Worm (Caenorhabditis elegans): ENCODE results near the gene ttn-1.
A peak's percentile ranks its signal among the peaks of the same experiment; 100 is the strongest.

ttn-1 gene

ce11 chrV:6208585-6208984 lies 6.2 kb upstream of the ttn-1 start, which contains the start of gene rme-1:
TSS of gene rme-1 (plus strand) at chrV:6208885.
- TF ChIP-seq ceh-6 (GFP tag; optimal IDR thresholded peaks at IDR 0.05) (no peak), ahr-1 (tag; optimal IDR thresholded peaks at IDR 0.05) (no peak), C38D4.7 (GFP tag; optimal IDR thresholded peaks at IDR 0.05) (no peak), ceh-22 (tag; optimal IDR thresholded peaks at IDR 0.05) (no peak), ceh-31 (tag; optimal IDR thresholded peaks at IDR 0.05) (no peak), lim-6 (tag; optimal IDR thresholded peaks at IDR 0.05) (no peak), elt-2 (tag; optimal IDR thresholded peaks at IDR 0.05) (no peak), nhr-232 (tag; optimal IDR thresholded peaks at IDR 0.05) (no peak), unc-55 (GFP tag; optimal IDR thresholded peaks at IDR 0.05) (no peak)

- TF ChIP-seq zip-5 (tag; optimal IDR thresholded peaks at IDR 0.05), result no peak
- no peak for TF ChIP-seq mec-3 (tag; optimal IDR thresholded peaks at IDR 0.05; ENCODE audit: borderline replicate concordance)
- no peak for TF ChIP-seq syd-9 (tag; optimal IDR thresholded peaks at IDR 0.05)
- no peak for TF ChIP-seq fax-1 (tag; optimal IDR thresholded peaks at IDR 0.05)
- no peak for TF ChIP-seq hlh-13 (GFP tag; optimal IDR thresholded peaks at IDR 0.05)
- no peak for TF ChIP-seq unc-42 (tag; optimal IDR thresholded peaks at IDR 0.05)
- no peak for TF ChIP-seq C38D4.7 (GFP tag; optimal IDR thresholded peaks at IDR 0.05)
- no peak for TF ChIP-seq tbx-2 (tag; optimal IDR thresholded peaks at IDR 0.05)
- no peak for TF ChIP-seq elt-4 (tag; optimal IDR thresholded peaks at IDR 0.05)
- no peak for TF ChIP-seq ceh-2 (tag; optimal IDR thresholded peaks at IDR 0.05)
These were observed 4.1 kb upstream of the ttn-1 start, which contains the start of gene W06H8.2 for ce11 chrV:6206498-6206897. TSS of gene W06H8.2 (plus strand) at chrV:6206755.

ce11 chrV:6204046-6204445 lies 1.6 kb upstream of the ttn-1 start:
- TF ChIP-seq unc-55 (GFP tag; optimal IDR thresholded peaks at IDR 0.05) (peak; percentile 91), K02D7.2 (tag; optimal IDR thresholded peaks at IDR 0.05) (no peak), odd-2 (tag; optimal IDR thresholded peaks at IDR 0.05) (no peak), ceh-6 (GFP tag; optimal IDR thresholded peaks at IDR 0.05) (no peak), ceh-34 (tag; optimal IDR thresholded peaks at IDR 0.05) (peak; percentile 61), rnt-1 (tag; optimal IDR thresholded peaks at IDR 0.05) (peak; percentile 97), ceh-18 (tag; optimal IDR thresholded peaks at IDR 0.05) (peak; percentile 80), nfya-1 (tag; optimal IDR thresholded peaks at IDR 0.05) (no peak), ceh-22 (tag; optimal IDR thresholded peaks at IDR 0.05) (no peak), fax-1 (tag; optimal IDR thresholded peaks at IDR 0.05) (no peak), pat-9 (tag; optimal IDR thresholded peaks at IDR 0.05) (peak; percentile 84), unc-86 (tag; optimal IDR thresholded peaks at IDR 0.05) (no peak), ceh-14 (tag; optimal IDR thresholded peaks at IDR 0.05) (no peak), T23F11.4 (GFP tag; optimal IDR thresholded peaks at IDR 0.05) (no peak), eyg-1 (tag; optimal IDR thresholded peaks at IDR 0.05) (no peak), fkh-10 (GFP tag; optimal IDR thresholded peaks at IDR 0.05) (no peak), syd-9 (tag; optimal IDR thresholded peaks at IDR 0.05) (peak; percentile 54), ceh-30 (tag; optimal IDR thresholded peaks at IDR 0.05) (no peak), hlh-6 (tag; optimal IDR thresholded peaks at IDR 0.05) (no peak), C38D4.7 (GFP tag; optimal IDR thresholded peaks at IDR 0.05) (no peak), ceh-19 (GFP tag; optimal IDR thresholded peaks at IDR 0.05) (no peak), unc-3 (GFP tag; conservative IDR thresholded peaks at IDR 0.05) (no peak), unc-3 (tag; optimal IDR thresholded peaks at IDR 0.05) (no peak), sdc-2 (tag; optimal IDR thresholded peaks at IDR 0.05) (no peak), ceh-2 (tag; optimal IDR thresholded peaks at IDR 0.05) (no peak), mec-3 (tag; optimal IDR thresholded peaks at IDR 0.05; ENCODE audit: borderline replicate concordance) (no peak), nhr-11 (tag; optimal IDR thresholded peaks at IDR 0.05) (no peak), hlh-8 (tag; optimal IDR thresholded peaks at IDR 0.05) (no peak), ref-2 (tag; optimal IDR thresholded peaks at IDR 0.05) (no peak), ceh-24 (tag; optimal IDR thresholded peaks at IDR 0.05) (no peak), fkh-6 (tag; optimal IDR thresholded peaks at IDR 0.05) (no peak), madf-2 (tag; optimal IDR thresholded peaks at IDR 0.05) (no peak), elt-4 (tag; optimal IDR thresholded peaks at IDR 0.05) (no peak), sox-2 (GFP tag; IDR thresholded peaks at IDR 0.05) (no peak)

Data from whole organism, late embryonic.